Fruit fly (Drosophila melanogaster) whole organism, embryonic: ENCODE results near the gene Hsp83.

ENCODE experiments used
- ATbp ChIP-seq: fragments of 200-800 bp; sonication (Bioruptor generic); optimal IDR thresholded peaks from 2 replicates; lab custom pipeline; 2017; ENCODE audit warnings: missing biosample characterization, mild to moderate bottlenecking, missing genetic modification characterization, missing genetic modification reagents
- Adf1 ChIP-seq: fragments of 200-800 bp; sonication (Bioruptor generic); IDR thresholded peaks from 2 replicates; pipeline ENCODE4 v1.3.6; 2022; ENCODE audit warnings: missing biosample characterization, missing genetic modification characterization
- Antp ChIP-seq: fragments of 200-800 bp; sonication (Bioruptor generic); optimal IDR thresholded peaks from 3 replicates; lab custom pipeline; 2016; ENCODE audit warnings: missing biosample characterization, missing genetic modification characterization
- Atf6 ChIP-seq: fragments of 200-800 bp; sonication (Bioruptor generic); IDR thresholded peaks from 2 replicates; pipeline ENCODE4 v1.3.6; 2022; ENCODE audit warnings: missing biosample characterization, missing genetic modification characterization
- BEAF-32 ChIP-seq: fragments of 200-800 bp; sonication (Bioruptor generic); optimal IDR thresholded peaks from 3 replicates; lab custom pipeline; 2017; ENCODE audit warnings: missing biosample characterization, missing genetic modification characterization, mild to moderate bottlenecking, moderate library complexity, missing genetic modification reagents
- BtbVII ChIP-seq: fragments of 200-800 bp; sonication (Bioruptor generic); optimal IDR thresholded peaks from 3 replicates; lab custom pipeline; 2017; ENCODE audit warnings: missing biosample characterization, mild to moderate bottlenecking, missing genetic modification characterization
- Bteb2 ChIP-seq: fragments of 200-800 bp; sonication (Bioruptor generic); optimal IDR thresholded peaks from 2 replicates; lab custom pipeline; 2016; ENCODE audit warnings: missing biosample characterization, missing genetic modification characterization
- CG11723 ChIP-seq: fragments of 200-800 bp; sonication (Bioruptor generic); optimal IDR thresholded peaks from 2 replicates; lab custom pipeline; 2017; ENCODE audit warnings: missing biosample characterization, mild to moderate bottlenecking, missing genetic modification characterization
- CG12219 ChIP-seq: fragments of 200-800 bp; sonication (Bioruptor generic); optimal IDR thresholded peaks from 3 replicates; lab custom pipeline; 2018; ENCODE audit warnings: missing biosample characterization, mild to moderate bottlenecking, missing genetic modification characterization
- CG1233 ChIP-seq: fragments of 200-800 bp; sonication (Bioruptor generic); optimal IDR thresholded peaks from 4 replicates; lab custom pipeline; 2018; ENCODE audit warnings: missing biosample characterization, mild to moderate bottlenecking, missing genetic modification characterization
- CG13296 ChIP-seq: fragments of 200-800 bp; sonication (Bioruptor generic); optimal IDR thresholded peaks from 3 replicates; lab custom pipeline; 2018; ENCODE audit warnings: missing biosample characterization, mild to moderate bottlenecking, missing genetic modification characterization
- CG1602 ChIP-seq: fragments of 200-800 bp; sonication (Bioruptor generic); optimal IDR thresholded peaks from 3 replicates; lab custom pipeline; 2016; ENCODE audit warnings: missing biosample characterization, missing genetic modification characterization
- CG2199 ChIP-seq: fragments of 200-800 bp; sonication (Bioruptor generic); IDR thresholded peaks from 3 replicates; pipeline ENCODE4 v1.3.6; 2022; ENCODE audit warnings: missing biosample characterization, missing genetic modification characterization
- CG2678 ChIP-seq: fragments of 200-800 bp; sonication (Bioruptor generic); optimal IDR thresholded peaks from 3 replicates; lab custom pipeline; 2019; ENCODE audit warnings: missing biosample characterization, mild to moderate bottlenecking, missing genetic modification characterization, moderate library complexity
- CG30403 ChIP-seq: fragments of 200-800 bp; sonication (Bioruptor generic); optimal IDR thresholded peaks from 3 replicates; lab custom pipeline; 2016; ENCODE audit warnings: missing biosample characterization, missing genetic modification characterization
- CG3281 ChIP-seq: fragments of 200-800 bp; sonication (Bioruptor generic); optimal IDR thresholded peaks from 3 replicates; lab custom pipeline; 2017; ENCODE audit warnings: missing biosample characterization, mild to moderate bottlenecking, missing genetic modification characterization
- CG34376 ChIP-seq: fragments of 200-800 bp; sonication (Bioruptor generic); optimal IDR thresholded peaks from 2 replicates; lab custom pipeline; 2018; ENCODE audit warnings: missing biosample characterization, mild to moderate bottlenecking, missing genetic modification characterization
- CG4404 ChIP-seq: fragments of 200-800 bp; sonication (Bioruptor generic); IDR thresholded peaks from 2 replicates; pipeline ENCODE4 v1.3.6; 2022; ENCODE audit warnings: missing biosample characterization, missing genetic modification characterization
- CG4424 ChIP-seq: fragments of 200-800 bp; sonication (Bioruptor generic); optimal IDR thresholded peaks from 3 replicates; lab custom pipeline; 2016; ENCODE audit warnings: missing biosample characterization, missing genetic modification characterization
- CG5180 ChIP-seq: fragments of 200-800 bp; sonication (Bioruptor generic); optimal IDR thresholded peaks from 3 replicates; lab custom pipeline; 2017; ENCODE audit warnings: missing biosample characterization, missing genetic modification characterization, mild to moderate bottlenecking, moderate library complexity, missing genetic modification reagents
- CG7839 ChIP-seq: fragments of 200-800 bp; sonication (Bioruptor generic); optimal IDR thresholded peaks from 3 replicates; lab custom pipeline; 2018; ENCODE audit warnings: missing biosample characterization, mild to moderate bottlenecking, missing genetic modification characterization, moderate library complexity
- CG8359 ChIP-seq: fragments of 200-800 bp; sonication (Bioruptor generic); optimal IDR thresholded peaks from 2 replicates; lab custom pipeline; 2017; ENCODE audit warnings: missing biosample characterization, mild to moderate bottlenecking, missing genetic modification characterization, borderline replicate concordance
- CG8924 ChIP-seq: fragments of 200-800 bp; optimal IDR thresholded peaks from 3 replicates; lab custom pipeline; 2019; ENCODE audit warnings: missing biosample characterization, mild to moderate bottlenecking, missing genetic modification characterization, moderate library complexity
- CG9817 ChIP-seq: fragments of 200-800 bp; sonication (Bioruptor generic); optimal IDR thresholded peaks from 2 replicates; lab custom pipeline; 2018; ENCODE audit warnings: missing biosample characterization, mild to moderate bottlenecking, missing genetic modification characterization, moderate library complexity
- Deaf1 ChIP-seq: fragments of 200-800 bp; optimal IDR thresholded peaks from 3 replicates; lab custom pipeline; 2019; ENCODE audit warnings: missing biosample characterization, mild to moderate bottlenecking, missing genetic modification characterization, moderate library complexity
- Dip2 ChIP-seq: fragments of 200-800 bp; sonication (Bioruptor generic); IDR thresholded peaks from 2 replicates; pipeline ENCODE4 v1.3.6; 2022; ENCODE audit warnings: missing biosample characterization, missing genetic modification characterization
- Ets97D ChIP-seq: fragments of 200-800 bp; sonication (Bioruptor generic); optimal IDR thresholded peaks from 3 replicates; lab custom pipeline; 2016; ENCODE audit warnings: missing biosample characterization, missing genetic modification characterization
- Fer1 ChIP-seq: fragments of 200-800 bp; sonication (Bioruptor generic); optimal IDR thresholded peaks from 2 replicates; lab custom pipeline; 2017; ENCODE audit warnings: missing biosample characterization, mild to moderate bottlenecking, missing genetic modification characterization
- Hr78 ChIP-seq, 2 experiments: fragments of 200-800 bp in 1 of 2; fragments of >200 bp in 1 of 2; sonication (Bioruptor generic) in 1 of 2; optimal IDR thresholded peaks; 2 replicates each; lab custom pipeline; 2017 to 2019; ENCODE audit warnings: missing biosample characterization in 2 of 2, missing genetic modification characterization in 2 of 2, mild to moderate bottlenecking in 1 of 2, moderate library complexity in 1 of 2
- Xrp1 ChIP-seq: fragments of 200-800 bp; sonication (Bioruptor generic); IDR thresholded peaks from 2 replicates; pipeline ENCODE4 v1.3.6; 2022; ENCODE audit warnings: missing biosample characterization, missing genetic modification characterization
- al ChIP-seq: fragments of 200-800 bp; sonication (Bioruptor generic); IDR thresholded peaks from 2 replicates; pipeline ENCODE4 v1.3.6; 2022; ENCODE audit warnings: missing biosample characterization, missing genetic modification characterization
- ap ChIP-seq: fragments of 200-800 bp; sonication (Bioruptor generic); IDR thresholded peaks from 2 replicates; pipeline ENCODE4 v1.3.6; 2022; ENCODE audit warnings: missing biosample characterization, missing genetic modification characterization
- ara ChIP-seq: fragments of 200-800 bp; sonication (Bioruptor generic); IDR thresholded peaks from 2 replicates; pipeline ENCODE4 v1.3.6; 2022; ENCODE audit warnings: missing biosample characterization, missing genetic modification characterization
- ato ChIP-seq: fragments of 200-800 bp; sonication (Bioruptor generic); IDR thresholded peaks from 2 replicates; pipeline ENCODE4 v1.3.6; 2022; ENCODE audit warnings: missing biosample characterization, missing genetic modification characterization; ENCODE audit not compliant: partially characterized antibody
- bigmax ChIP-seq: fragments of 200-800 bp; sonication (Bioruptor generic); optimal IDR thresholded peaks from 2 replicates; lab custom pipeline; 2018; ENCODE audit warnings: missing biosample characterization, mild to moderate bottlenecking, missing genetic modification characterization
- corto ChIP-seq: fragments of 200-800 bp; sonication (Bioruptor generic); optimal IDR thresholded peaks from 2 replicates; lab custom pipeline; 2016; ENCODE audit warnings: missing biosample characterization, mild to moderate bottlenecking, missing genetic modification characterization, moderate library complexity
- dan ChIP-seq: fragments of 200-800 bp; sonication (Bioruptor generic); IDR thresholded peaks from 2 replicates; pipeline ENCODE4 v1.3.6; 2022; ENCODE audit warnings: missing biosample characterization, missing genetic modification characterization
- dmrt99B ChIP-seq: fragments of 200-800 bp; sonication (Bioruptor generic); optimal IDR thresholded peaks from 2 replicates; lab custom pipeline; 2018; ENCODE audit warnings: missing biosample characterization, mild to moderate bottlenecking, missing genetic modification characterization, moderate library complexity
- exex ChIP-seq: fragments of 200-800 bp; sonication (Bioruptor generic); optimal IDR thresholded peaks from 4 replicates; lab custom pipeline; 2018; ENCODE audit warnings: missing biosample characterization, mild to moderate bottlenecking, missing genetic modification characterization, moderate library complexity
- gsb ChIP-seq: fragments of 200-800 bp; sonication (Bioruptor generic); IDR thresholded peaks from 2 replicates; pipeline ENCODE4 v1.3.6; 2022; ENCODE audit warnings: missing biosample characterization, missing genetic modification characterization
- onecut ChIP-seq: fragments of 200-800 bp; sonication (Bioruptor generic); IDR thresholded peaks from 2 replicates; pipeline ENCODE4 v1.3.6; 2022; ENCODE audit warnings: missing biosample characterization, missing genetic modification characterization
- p53 ChIP-seq: fragments of 200-800 bp; sonication (Bioruptor generic); optimal IDR thresholded peaks from 2 replicates; lab custom pipeline; 2016; ENCODE audit warnings: missing biosample characterization, missing genetic modification characterization
- phol ChIP-seq: fragments of 200-800 bp; sonication (Bioruptor generic); optimal IDR thresholded peaks from 3 replicates; lab custom pipeline; 2018; ENCODE audit warnings: missing biosample characterization, mild to moderate bottlenecking, missing genetic modification characterization, moderate library complexity
- pita ChIP-seq: fragments of 200-800 bp; sonication (Bioruptor generic); optimal IDR thresholded peaks from 2 replicates; lab custom pipeline; 2017; ENCODE audit warnings: missing biosample characterization, mild to moderate bottlenecking, missing genetic modification characterization
- prd ChIP-seq, 3 experiments: fragments of >200 bp in 2 of 3; fragments of 200-800 bp in 1 of 3; sonication (Bioruptor generic) in 1 of 3; optimal IDR thresholded peaks in 2 of 3; IDR thresholded peaks in 1 of 3; 2 replicates in 2 of 3; 3 replicates in 1 of 3; pipeline versions ENCODE4 v1.3.6 to Lab custom; 2017 to 2022; ENCODE audit warnings: missing biosample characterization in 1 of 3, missing genetic modification characterization in 1 of 3
- repo ChIP-seq: fragments of 200-800 bp; sonication (Bioruptor generic); optimal IDR thresholded peaks from 2 replicates; lab custom pipeline; 2016; ENCODE audit warnings: missing biosample characterization, missing genetic modification characterization
- rib ChIP-seq: fragments of 200-800 bp; sonication (Bioruptor generic); IDR thresholded peaks from 2 replicates; pipeline ENCODE4 v1.3.6; 2022; ENCODE audit warnings: missing biosample characterization, missing genetic modification characterization
- sc ChIP-seq, 3 experiments: fragments of >200 bp in 2 of 3; fragments of 200-800 bp in 1 of 3; sonication (Bioruptor generic) in 1 of 3; optimal IDR thresholded peaks; 2 replicates in 2 of 3; 3 replicates in 1 of 3; lab custom pipeline; 2017; ENCODE audit warnings: mild to moderate bottlenecking in 1 of 3, missing biosample characterization in 1 of 3, missing genetic modification characterization in 1 of 3, missing genetic modification reagents in 1 of 3
- ssp ChIP-seq: fragments of 200-800 bp; sonication (Bioruptor generic); IDR thresholded peaks from 2 replicates; pipeline ENCODE4 v1.3.6; 2022; ENCODE audit warnings: missing biosample characterization, missing genetic modification characterization

Hsp83 gene

dm6 chr3L:3194059-3194458, 1.3 kb downstream of the Hsp83 start (continued):
- TF ChIP-seq exex (tag; lab: Kevin White, UChicago) = peak; percentile 58
- TF ChIP-seq CG4404 (GFP tag; lab: Robert Waterston, UW) = peak; percentile 86
- TF ChIP-seq dan (GFP tag; lab: Robert Waterston, UW) = peak; percentile 75
- TF ChIP-seq corto = peak; percentile 93
- peak; percentile 90 for TF ChIP-seq rib (GFP tag; lab: Robert Waterston, UW)
- TF ChIP-seq bigmax = peak; percentile 53
- peak; percentile 79 for TF ChIP-seq ssp (GFP tag; lab: Robert Waterston, UW)
- TF ChIP-seq CG5180 (GFP tag; lab: Kevin White, UChicago) = peak; percentile 80
- peak; percentile 52 for TF ChIP-seq Bteb2
- TF ChIP-seq onecut (GFP tag; lab: Robert Waterston, UW) = peak; percentile 91
- peak; percentile 94 for TF ChIP-seq CG2199 (GFP tag; lab: Robert Waterston, UW)
- peak; percentile 80 for TF ChIP-seq al (GFP tag; lab: Robert Waterston, UW)
- peak; percentile 82 for TF ChIP-seq CG9817
- TF ChIP-seq Ets97D (GFP tag; lab: Kevin White, UChicago) = peak; percentile 53
- TF ChIP-seq ato (GFP tag; lab: Robert Waterston, UW) = no peak
- TF ChIP-seq Deaf1 (tag; lab: Kevin White, UChicago) = peak; percentile 74
- peak; percentile 70 for TF ChIP-seq Adf1 (GFP tag; lab: Robert Waterston, UW)
- TF ChIP-seq ATbp (GFP tag; lab: Kevin White, UChicago) = peak; percentile 93
- peak; percentile 96 for TF ChIP-seq dmrt99B
- peak; percentile 86 for TF ChIP-seq CG1602 (GFP tag; lab: Kevin White, UChicago)
- no peak for TF ChIP-seq prd (optimal IDR thresholded peaks at IDR 0.05; lab: Kevin White, UChicago)
- peak; percentile 97 for TF ChIP-seq prd (GFP tag; IDR thresholded peaks at IDR 0.05; lab: Robert Waterston, UW)
- peak; percentile 88 for TF ChIP-seq CG4424
- peak; percentile 43; the same call in 1 of the 2 replicates for TF ChIP-seq Dip2 (GFP tag; lab: Robert Waterston, UW)
- TF ChIP-seq pita (GFP tag; lab: Kevin White, UChicago) = no peak
- TF ChIP-seq phol (tag; lab: Kevin White, UChicago) = peak; percentile 92
- peak; percentile 73 for TF ChIP-seq CG8359 (GFP tag; lab: Kevin White, UChicago)
- TF ChIP-seq CG2678 (tag; lab: Kevin White, UChicago) = peak; percentile 96
- peak; percentile 94 for TF ChIP-seq Fer1 (GFP tag; lab: Kevin White, UChicago)
- no peak for TF ChIP-seq p53 (GFP tag; lab: Kevin White, UChicago)
- TF ChIP-seq CG11723 = peak; percentile 83
- peak; percentile 93 for TF ChIP-seq ara (GFP tag; lab: Robert Waterston, UW)
- peak; percentile 39 for TF ChIP-seq Antp (GFP tag; lab: Kevin White, UChicago)
- peak; percentile 92 for TF ChIP-seq CG12219
- no peak for TF ChIP-seq BEAF-32 (GFP tag; lab: Kevin White, UChicago)
- peak; percentile 28 for TF ChIP-seq CG34376
- TF ChIP-seq BtbVII (GFP tag; lab: Kevin White, UChicago) = peak; percentile 95
- TF ChIP-seq CG7839 (tag; lab: Kevin White, UChicago) = peak; percentile 95
- peak; percentile 85 for TF ChIP-seq CG30403 (GFP tag; lab: Kevin White, UChicago)
- TF ChIP-seq Atf6 (GFP tag; lab: Robert Waterston, UW) = peak; percentile 93
- TF ChIP-seq CG13296 (GFP tag; lab: Kevin White, UChicago) = peak; percentile 92
- peak; percentile 48 for TF ChIP-seq repo
- TF ChIP-seq ap = peak; percentile 90
- TF ChIP-seq Hr78 (GFP tag; optimal IDR thresholded peaks at IDR 0.05; lab: Kevin White, UChicago) = peak in 1 of 2 experiments; percentile 70
- peak; percentile 93 for TF ChIP-seq CG3281 (GFP tag; lab: Kevin White, UChicago)
- TF ChIP-seq CG1233 (GFP tag; lab: Kevin White, UChicago) = peak; percentile 88
- peak; percentile 95 for TF ChIP-seq CG8924 (tag; lab: Kevin White, UChicago)
- peak; percentile 97 for TF ChIP-seq Xrp1
- TF ChIP-seq sc (optimal IDR thresholded peaks at IDR 0.05; lab: Kevin White, UChicago) = no peak
- TF ChIP-seq sc (GFP tag; optimal IDR thresholded peaks at IDR 0.05; lab: Kevin White, UChicago) = peak; percentile 91
- peak; percentile 93 for TF ChIP-seq gsb (GFP tag; lab: Robert Waterston, UW)
